Fruit fly (Drosophila melanogaster) whole organism, wandering third instar larva: ENCODE results near the gene CG13917.

ENCODE experiments used
- Abd-B ChIP-seq: fragments of >200 bp; optimal IDR thresholded peaks from 2 replicates; lab custom pipeline; 2017; ENCODE audit warnings: missing biosample characterization, missing genetic modification characterization
- CG32264 ChIP-seq: fragments of 200-800 bp; sonication (Bioruptor generic); optimal IDR thresholded peaks from 2 replicates; lab custom pipeline; 2016; ENCODE audit warnings: missing biosample characterization, missing genetic modification characterization
- CG9705 ChIP-seq: fragments of 200-800 bp; sonication (Bioruptor generic); optimal IDR thresholded peaks from 2 replicates; lab custom pipeline; 2018; ENCODE audit warnings: missing biosample characterization, mild to moderate bottlenecking, missing genetic modification characterization
- CrebA ChIP-seq: fragments of 200-800 bp; sonication (Bioruptor generic); optimal IDR thresholded peaks from 2 replicates; lab custom pipeline; 2016; ENCODE audit warnings: missing biosample characterization, mild to moderate bottlenecking, missing genetic modification characterization, borderline replicate concordance
- Dfd ChIP-seq: fragments of >200 bp; optimal IDR thresholded peaks from 2 replicates; lab custom pipeline; 2017; ENCODE audit warnings: missing biosample characterization, missing genetic modification characterization
- Dif ChIP-seq: fragments of 200-275, 200-300 bp; sonication (Bioruptor generic); optimal IDR thresholded peaks from 2 replicates; lab custom pipeline; 2018; ENCODE audit warnings: missing biosample characterization, missing genetic modification characterization; ENCODE audit not compliant: partially characterized antibody
- GATAd ChIP-seq: sonication (Bioruptor generic); optimal IDR thresholded peaks from 2 replicates; lab custom pipeline; 2016; ENCODE audit warnings: missing biosample characterization, missing genetic modification characterization
- HLH106 ChIP-seq: fragments of 200-800 bp; optimal IDR thresholded peaks from 3 replicates; lab custom pipeline; 2019; ENCODE audit warnings: missing biosample characterization, mild to moderate bottlenecking, missing genetic modification characterization, moderate library complexity
- Hnf4 ChIP-seq: fragments of 200-800 bp; sonication (Bioruptor generic); optimal IDR thresholded peaks from 2 replicates; lab custom pipeline; 2016; ENCODE audit warnings: missing biosample characterization, mild to moderate bottlenecking, missing genetic modification characterization
- Hr78 ChIP-seq: fragments of >200 bp; optimal IDR thresholded peaks from 2 replicates; lab custom pipeline; 2017; ENCODE audit warnings: missing biosample characterization, missing genetic modification characterization
- Hr83 ChIP-seq: fragments of 200-300 bp; sonication (Bioruptor generic); optimal IDR thresholded peaks from 2 replicates; lab custom pipeline; 2016; ENCODE audit warnings: missing biosample characterization, mild to moderate bottlenecking, missing genetic modification characterization, moderate library complexity; ENCODE audit not compliant: poor library complexity, severe bottlenecking
- Jra ChIP-seq: sonication (Bioruptor generic); optimal IDR thresholded peaks from 2 replicates; lab custom pipeline; 2016; ENCODE audit warnings: missing biosample characterization, missing genetic modification characterization
- Mio ChIP-seq: sonication (Bioruptor generic); optimal IDR thresholded peaks from 2 replicates; lab custom pipeline; 2016; ENCODE audit warnings: missing biosample characterization, missing genetic modification characterization
- Myc ChIP-seq: fragments of >200 bp; optimal IDR thresholded peaks from 2 replicates; lab custom pipeline; 2017
- N ChIP-seq: fragments of >200 bp; optimal IDR thresholded peaks from 2 replicates; lab custom pipeline; 2018; ENCODE audit warnings: missing biosample characterization, missing external identifiers, missing genetic modification characterization
- OdsH ChIP-seq: fragments of 200-800 bp; sonication (Bioruptor generic); optimal IDR thresholded peaks from 2 replicates; lab custom pipeline; 2016; ENCODE audit warnings: missing biosample characterization, mild to moderate bottlenecking, missing genetic modification characterization
- Rel ChIP-seq, 2 experiments: fragments of 200-800 bp; sonication (Bioruptor generic) in 1 of 2; optimal IDR thresholded peaks; 2 replicates in 1 of 2; 3 replicates in 1 of 2; lab custom pipeline; 2016 to 2019; ENCODE audit warnings: mild to moderate bottlenecking in 2 of 2, missing biosample characterization in 2 of 2, missing genetic modification characterization in 2 of 2, moderate library complexity in 1 of 2
- Sp1 ChIP-seq: fragments of 200-800 bp; sonication (Bioruptor generic); optimal IDR thresholded peaks from 3 replicates; lab custom pipeline; 2019; ENCODE audit warnings: missing biosample characterization, mild to moderate bottlenecking, missing genetic modification characterization, moderate library complexity
- Vsx2 ChIP-seq: fragments of 200-300, 225-300 bp; sonication (Bioruptor generic); optimal IDR thresholded peaks from 2 replicates; lab custom pipeline; 2018; ENCODE audit warnings: missing biosample characterization, missing genetic modification characterization; ENCODE audit not compliant: partially characterized antibody
- br ChIP-seq: fragments of 200-800 bp; sonication (Bioruptor generic); optimal IDR thresholded peaks from 2 replicates; lab custom pipeline; 2016; ENCODE audit warnings: missing biosample characterization, missing genetic modification characterization
- brk ChIP-seq: fragments of 200-800 bp; sonication (Bioruptor generic); optimal IDR thresholded peaks from 2 replicates; lab custom pipeline; 2016; ENCODE audit warnings: missing biosample characterization, mild to moderate bottlenecking, missing genetic modification characterization
- dl ChIP-seq, 2 experiments: fragments of 175-275, 200-275 bp in 1 of 2; fragments of 200-275 bp in 1 of 2; sonication (Bioruptor generic); optimal IDR thresholded peaks; lab custom pipeline; 2018; ENCODE audit warnings: mild to moderate bottlenecking in 2 of 2, missing biosample characterization in 2 of 2, missing genetic modification characterization in 2 of 2, moderate library complexity in 2 of 2; ENCODE audit not compliant: partially characterized antibody in 2 of 2, insufficient read depth in 1 of 2
- dmrt93B ChIP-seq: fragments of 200-800 bp; sonication (Bioruptor generic); optimal IDR thresholded peaks from 2 replicates; lab custom pipeline; 2018; ENCODE audit warnings: missing biosample characterization, mild to moderate bottlenecking, missing genetic modification characterization
- dsf ChIP-seq: sonication (Bioruptor generic); optimal IDR thresholded peaks from 2 replicates; lab custom pipeline; 2016; ENCODE audit warnings: missing biosample characterization, missing genetic modification characterization, borderline replicate concordance
- ey ChIP-seq: fragments of 200-800 bp; sonication (Bioruptor generic); optimal IDR thresholded peaks from 2 replicates; lab custom pipeline; 2016; ENCODE audit warnings: missing biosample characterization, missing genetic modification characterization
- foxo ChIP-seq, 2 experiments: fragments of 200-800 bp; sonication (Bioruptor generic); optimal IDR thresholded peaks; 2 replicates in 1 of 2; 3 replicates in 1 of 2; lab custom pipeline; 2016 to 2017; ENCODE audit warnings: missing biosample characterization in 2 of 2, missing genetic modification characterization in 2 of 2
- fru ChIP-seq: fragments of 200-800 bp; sonication (Bioruptor generic); optimal IDR thresholded peaks from 3 replicates; lab custom pipeline; 2016; ENCODE audit warnings: missing biosample characterization, mild to moderate bottlenecking, missing genetic modification characterization
- h ChIP-seq: fragments of 200-800 bp; sonication (Bioruptor generic); optimal IDR thresholded peaks from 3 replicates; lab custom pipeline; 2016; ENCODE audit warnings: missing biosample characterization, mild to moderate bottlenecking, missing genetic modification characterization
- jim ChIP-seq: fragments of 175-275, 200-325 bp; sonication (Bioruptor generic); optimal IDR thresholded peaks from 2 replicates; lab custom pipeline; 2016; ENCODE audit warnings: missing biosample characterization, mild to moderate bottlenecking, missing genetic modification characterization
- lola ChIP-seq: fragments of >200 bp; optimal IDR thresholded peaks from 2 replicates; lab custom pipeline; 2017; ENCODE audit warnings: missing biosample characterization, missing genetic modification characterization
- pan ChIP-seq: fragments of >200 bp; optimal IDR thresholded peaks from 2 replicates; lab custom pipeline; 2017
- psq ChIP-seq: fragments of 200-800 bp; sonication (Bioruptor generic); optimal IDR thresholded peaks from 3 replicates; lab custom pipeline; 2017; ENCODE audit warnings: missing biosample characterization, mild to moderate bottlenecking, missing genetic modification characterization, moderate library complexity
- rgr ChIP-seq: fragments of 200-800 bp; sonication (Bioruptor generic); optimal IDR thresholded peaks from 3 replicates; lab custom pipeline; 2016; ENCODE audit warnings: missing biosample characterization, mild to moderate bottlenecking, missing genetic modification characterization
- sage ChIP-seq: fragments of 200-800 bp; sonication (Bioruptor generic); optimal IDR thresholded peaks from 2 replicates; lab custom pipeline; 2016; ENCODE audit warnings: missing biosample characterization, mild to moderate bottlenecking, missing genetic modification characterization
- sv ChIP-seq: fragments of 200-800 bp; sonication (Bioruptor generic); optimal IDR thresholded peaks from 3 replicates; lab custom pipeline; 2016; ENCODE audit warnings: missing biosample characterization, missing genetic modification characterization
- tai ChIP-seq: sonication (Bioruptor generic); optimal IDR thresholded peaks from 2 replicates; lab custom pipeline; 2016; ENCODE audit warnings: missing biosample characterization, missing genetic modification characterization
- usp ChIP-seq: fragments of >200 bp; optimal IDR thresholded peaks from 2 replicates; lab custom pipeline; 2017; ENCODE audit warnings: missing biosample characterization, missing genetic modification characterization
- woc ChIP-seq: sonication (Bioruptor generic); optimal IDR thresholded peaks from 2 replicates; lab custom pipeline; 2016; ENCODE audit warnings: missing biosample characterization, mild to moderate bottlenecking, missing genetic modification characterization

Gene CG13917

dm6 chr3L:1644920-1645567, 68.5 kb downstream of the CG13917 start, which contains the start of the genes alphaCOP and CG13919:
Gene alphaCOP, minus strand, starts transcription at chr3L:1645199.
Gene CG13919, plus strand, starts transcription at chr3L:1645467.
- peak; percentile 78 for TF ChIP-seq GATAd (GFP tag; lab: Kevin White, UChicago)
- TF ChIP-seq dmrt93B (GFP tag; lab: Kevin White, UChicago): peak; percentile 89
- TF ChIP-seq OdsH (GFP tag; lab: Kevin White, UChicago): peak; percentile 97
- TF ChIP-seq foxo (GFP tag; optimal IDR thresholded peaks at IDR 0.05; lab: Kevin White, UChicago): peak; percentile 80 to 98
- TF ChIP-seq N (GFP tag; lab: Kevin White, UChicago): no peak
- TF ChIP-seq Hr83 (GFP tag; lab: Kevin White, UChicago): peak; percentile 83
- TF ChIP-seq Dfd (GFP tag; lab: Kevin White, UChicago): no peak
- peak; percentile 96 for TF ChIP-seq br (GFP tag; lab: Kevin White, UChicago)
- no peak for TF ChIP-seq Hnf4 (GFP tag; lab: Kevin White, UChicago)
- peak; percentile 91 for TF ChIP-seq CG32264 (GFP tag; lab: Kevin White, UChicago)
- TF ChIP-seq h (GFP tag; lab: Kevin White, UChicago): peak; percentile 99
- no peak for TF ChIP-seq tai (GFP tag; lab: Kevin White, UChicago)
- TF ChIP-seq Mio (GFP tag; lab: Kevin White, UChicago): peak; percentile 60
- TF ChIP-seq Jra (GFP tag; lab: Kevin White, UChicago): peak; percentile 96
- TF ChIP-seq CrebA (GFP tag; lab: Kevin White, UChicago): no peak
- peak; percentile 32 for TF ChIP-seq Myc (lab: Kevin White, UChicago)
- TF ChIP-seq Abd-B (GFP tag; lab: Kevin White, UChicago): no peak
- TF ChIP-seq Dif (GFP tag; lab: Kevin White, UChicago): no peak
- TF ChIP-seq HLH106 (tag; lab: Kevin White, UChicago): peak; percentile 98
- TF ChIP-seq CG9705 (GFP tag; lab: Kevin White, UChicago): peak; percentile 86
- no peak for TF ChIP-seq dl (GFP tag; optimal IDR thresholded peaks at IDR 0.05; lab: Kevin White, UChicago; ENCODE audit: insufficient read depth in 1 of 2, partially characterized antibody in 2 of 2)
- peak; percentile 88 for TF ChIP-seq Rel (GFP tag; optimal IDR thresholded peaks at IDR 0.05; lab: Kevin White, UChicago)
- TF ChIP-seq Rel (tag; optimal IDR thresholded peaks at IDR 0.05; lab: Kevin White, UChicago): peak; percentile 83
- TF ChIP-seq fru: peak; percentile 95
- no peak for TF ChIP-seq pan
- TF ChIP-seq dsf (GFP tag; lab: Kevin White, UChicago): peak; percentile 94
- peak; percentile 98 for TF ChIP-seq rgr (GFP tag; lab: Kevin White, UChicago)
- peak; percentile 95 for TF ChIP-seq ey (GFP tag; lab: Kevin White, UChicago)
- TF ChIP-seq Vsx2 (GFP tag; lab: Kevin White, UChicago): no peak
- peak; percentile 97 for TF ChIP-seq Sp1 (GFP tag; lab: Kevin White, UChicago)
- peak; percentile 96 for TF ChIP-seq woc
- no peak for TF ChIP-seq jim
- TF ChIP-seq psq: peak; percentile 95
- no peak for TF ChIP-seq sage (GFP tag; lab: Kevin White, UChicago)
- TF ChIP-seq Hr78 (GFP tag; lab: Kevin White, UChicago): no peak
- no peak for TF ChIP-seq usp (GFP tag; lab: Kevin White, UChicago)
- TF ChIP-seq lola (GFP tag; lab: Kevin White, UChicago): no peak
- peak; percentile 97 for TF ChIP-seq sv (GFP tag; lab: Kevin White, UChicago)
- TF ChIP-seq brk (GFP tag; lab: Kevin White, UChicago): no peak

- peak; percentile 38 for TF ChIP-seq sv (GFP tag; lab: Kevin White, UChicago)
- no peak for TF ChIP-seq woc
- TF ChIP-seq OdsH (GFP tag; lab: Kevin White, UChicago): peak; percentile 16
- TF ChIP-seq ey (GFP tag; lab: Kevin White, UChicago): peak; percentile 37
- no peak for TF ChIP-seq Sp1 (GFP tag; lab: Kevin White, UChicago)
- TF ChIP-seq Hr83 (GFP tag; lab: Kevin White, UChicago): peak; percentile 86
- peak; percentile 51 for TF ChIP-seq Myc (lab: Kevin White, UChicago)
- TF ChIP-seq CG32264 (GFP tag; lab: Kevin White, UChicago): no peak
- TF ChIP-seq Hnf4 (GFP tag; lab: Kevin White, UChicago): peak; percentile 80
- peak; percentile 25 for TF ChIP-seq Dif (GFP tag; lab: Kevin White, UChicago)
- TF ChIP-seq brk (GFP tag; lab: Kevin White, UChicago): no peak
- no peak for TF ChIP-seq Dfd (GFP tag; lab: Kevin White, UChicago)
- TF ChIP-seq pan: no peak
- peak; percentile 2 for TF ChIP-seq psq
- TF ChIP-seq tai (GFP tag; lab: Kevin White, UChicago): no peak
- no peak for TF ChIP-seq br (GFP tag; lab: Kevin White, UChicago)
- TF ChIP-seq CG9705 (GFP tag; lab: Kevin White, UChicago): no peak
- TF ChIP-seq dsf (GFP tag; lab: Kevin White, UChicago): no peak
- TF ChIP-seq dmrt93B (GFP tag; lab: Kevin White, UChicago): no peak
- no peak for TF ChIP-seq dl (GFP tag; optimal IDR thresholded peaks at IDR 0.05; lab: Kevin White, UChicago; ENCODE audit: insufficient read depth in 1 of 2, partially characterized antibody in 2 of 2)
- TF ChIP-seq rgr (GFP tag; lab: Kevin White, UChicago): peak; percentile 67
- no peak for TF ChIP-seq sage (GFP tag; lab: Kevin White, UChicago)
- TF ChIP-seq N (GFP tag; lab: Kevin White, UChicago): no peak
- TF ChIP-seq HLH106 (tag; lab: Kevin White, UChicago): no peak
- no peak for TF ChIP-seq fru
- TF ChIP-seq Abd-B (GFP tag; lab: Kevin White, UChicago): no peak
- no peak for TF ChIP-seq Rel (GFP tag; optimal IDR thresholded peaks at IDR 0.05; lab: Kevin White, UChicago)
- no peak for TF ChIP-seq Rel (tag; optimal IDR thresholded peaks at IDR 0.05; lab: Kevin White, UChicago)
- TF ChIP-seq lola (GFP tag; lab: Kevin White, UChicago): no peak
- TF ChIP-seq Jra (GFP tag; lab: Kevin White, UChicago): no peak
- no peak for TF ChIP-seq CrebA (GFP tag; lab: Kevin White, UChicago)
- no peak for TF ChIP-seq Vsx2 (GFP tag; lab: Kevin White, UChicago)
- no peak for TF ChIP-seq Hr78 (GFP tag; lab: Kevin White, UChicago)
- peak in 1 of 2 experiments; percentile 44 for TF ChIP-seq foxo (GFP tag; optimal IDR thresholded peaks at IDR 0.05; lab: Kevin White, UChicago)
Measured at dm6 chr3L:1647276-1647919, 70.9 kb downstream of the CG13917 start, which contains the start of the genes CG17249 and Bro. Gene CG17249, minus strand, starts transcription at chr3L:1647464. Gene Bro, plus strand, starts transcription at chr3L:1647869.
